Worm (Caenorhabditis elegans) whole organism, L1 larva: ENCODE measurements around the gene ugt-48.
A peak's percentile ranks its signal among the peaks of the same experiment; 100 is the strongest.

Experiments
- C16A3.4 ChIP-seq: fragments of 150-350 bp; optimal IDR thresholded peaks from 2 replicates; lab custom pipeline; 2014; ENCODE audit warnings: missing biosample characterization, missing genetic modification characterization
- elt-3 ChIP-seq, 6 experiments: fragments of 150-350 bp in 1 of 6; sonication (generic microtip); optimal IDR thresholded peaks; 2 replicates each; lab custom pipeline; 2017 to 2018; ENCODE audit warnings: missing biosample characterization in 6 of 6, missing genetic modification characterization in 6 of 6, inconsistent platforms in 1 of 6
- fos-1 ChIP-seq: fragments of 150-350 bp; optimal IDR thresholded peaks from 2 replicates; lab custom pipeline; 2014; ENCODE audit warnings: missing biosample characterization, missing genetic modification characterization
- mep-1 ChIP-seq: fragments of 150-350 bp; optimal IDR thresholded peaks from 2 replicates; lab custom pipeline; 2014; ENCODE audit warnings: missing biosample characterization, missing genetic modification characterization
- pqm-1 ChIP-seq: sonication (generic microtip); optimal IDR thresholded peaks from 3 replicates; lab custom pipeline; 2017; ENCODE audit warnings: missing biosample characterization, missing genetic modification characterization

DNA sequence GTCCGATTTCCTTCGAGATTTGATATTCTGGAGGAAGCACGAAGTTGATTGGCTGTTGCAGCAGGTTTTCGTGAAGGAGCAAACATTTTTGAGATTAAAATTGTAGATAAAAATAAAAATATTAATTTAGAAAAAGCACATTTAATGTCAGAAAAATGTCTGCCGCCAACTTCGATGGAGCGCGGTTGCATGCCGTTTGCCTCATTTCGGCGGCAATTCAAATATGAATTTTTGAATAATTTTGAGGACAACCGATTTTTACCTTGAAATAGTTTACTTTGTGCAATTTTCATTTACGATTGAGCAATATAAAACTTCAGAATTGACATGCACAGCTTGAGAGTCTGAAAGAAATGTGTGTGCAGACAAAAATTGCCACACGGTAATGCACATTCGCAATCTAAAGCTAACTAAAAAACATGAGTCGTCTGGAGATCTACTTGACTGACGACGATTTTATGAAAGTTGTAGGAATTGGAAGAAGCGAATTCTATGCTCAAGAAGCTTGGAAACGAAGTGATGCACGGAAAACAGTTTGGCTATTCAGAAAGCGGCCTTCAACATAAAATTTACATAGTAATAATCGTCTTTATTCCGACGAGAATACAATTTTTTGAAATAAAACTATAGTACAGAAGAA is 48.6 kb upstream of the ugt-48 start, which contains the start of gene zhit-1:
- TF ChIP-seq C16A3.4 (tag; lab: Kevin White, UChicago) (peak; percentile 23), mep-1 (tag; lab: Kevin White, UChicago) (peak; percentile 35), pqm-1 (tag; lab: Kevin White, UChicago) (no peak), elt-3 (tag; optimal IDR thresholded peaks at IDR 0.05; lab: Kevin White, UChicago) (no peak), fos-1 (tag; lab: Kevin White, UChicago) (no peak)
